Worm (Caenorhabditis elegans) whole organism, midembryonic: ENCODE data around the gene K08E4.8.

Experiments used
- T22C8.4 ChIP-seq: fragments of 200-800 bp; sonication (Bioruptor generic); IDR thresholded peaks from 2 replicates; pipeline ENCODE4 v1.3.6; 2022; ENCODE audit warnings: missing genetic modification characterization, missing compliant biosample characterization
- flt-1 ChIP-seq: fragments of 200-800 bp; sonication (Bioruptor generic); IDR thresholded peaks from 2 replicates; pipeline ENCODE4 v1.3.6; 2022; ENCODE audit warnings: missing genetic modification characterization, missing compliant biosample characterization
- klf-2 ChIP-seq: fragments of 200-800 bp; sonication (Bioruptor generic); conservative IDR thresholded peaks from 2 replicates; pipeline ENCODE4 v1.3.6; 2022; ENCODE audit warnings: missing genetic modification reagents, missing genetic modification characterization, missing compliant biosample characterization
- med-1 ChIP-seq: sonication (generic microtip); optimal IDR thresholded peaks from 2 replicates; lab custom pipeline; 2017; ENCODE audit warnings: missing genetic modification characterization, mild to moderate bottlenecking, missing compliant biosample characterization, antibody characterized with exemption, missing genetic modification reagents; ENCODE audit not compliant: insufficient read depth
- ref-1 ChIP-seq: fragments of 200-800 bp; sonication (Bioruptor generic); conservative IDR thresholded peaks from 2 replicates; pipeline ENCODE4 v1.3.6; 2022; ENCODE audit warnings: missing genetic modification reagents, missing genetic modification characterization, missing compliant biosample characterization
- ztf-29 ChIP-seq: fragments of 200-800 bp; sonication (Bioruptor generic); IDR thresholded peaks from 2 replicates; pipeline ENCODE4 v1.3.6; 2022; ENCODE audit warnings: missing genetic modification reagents, missing genetic modification characterization, missing compliant biosample characterization

- TF ChIP-seq klf-2 (no peak), flt-1 (GFP tag; lab: Robert Waterston, UW) (no peak), ref-1 (no peak), T22C8.4 (no peak), ztf-29 (GFP tag; lab: Robert Waterston, UW) (no peak), med-1 (no peak)
Measured at ce11 chrIV:12078907-12079523, 17.9 kb upstream of the K08E4.8 start, which contains the start of gene lex-1.
